Fruit fly (Drosophila melanogaster): ENCODE measurements around the gene CG16972.

DNA sequence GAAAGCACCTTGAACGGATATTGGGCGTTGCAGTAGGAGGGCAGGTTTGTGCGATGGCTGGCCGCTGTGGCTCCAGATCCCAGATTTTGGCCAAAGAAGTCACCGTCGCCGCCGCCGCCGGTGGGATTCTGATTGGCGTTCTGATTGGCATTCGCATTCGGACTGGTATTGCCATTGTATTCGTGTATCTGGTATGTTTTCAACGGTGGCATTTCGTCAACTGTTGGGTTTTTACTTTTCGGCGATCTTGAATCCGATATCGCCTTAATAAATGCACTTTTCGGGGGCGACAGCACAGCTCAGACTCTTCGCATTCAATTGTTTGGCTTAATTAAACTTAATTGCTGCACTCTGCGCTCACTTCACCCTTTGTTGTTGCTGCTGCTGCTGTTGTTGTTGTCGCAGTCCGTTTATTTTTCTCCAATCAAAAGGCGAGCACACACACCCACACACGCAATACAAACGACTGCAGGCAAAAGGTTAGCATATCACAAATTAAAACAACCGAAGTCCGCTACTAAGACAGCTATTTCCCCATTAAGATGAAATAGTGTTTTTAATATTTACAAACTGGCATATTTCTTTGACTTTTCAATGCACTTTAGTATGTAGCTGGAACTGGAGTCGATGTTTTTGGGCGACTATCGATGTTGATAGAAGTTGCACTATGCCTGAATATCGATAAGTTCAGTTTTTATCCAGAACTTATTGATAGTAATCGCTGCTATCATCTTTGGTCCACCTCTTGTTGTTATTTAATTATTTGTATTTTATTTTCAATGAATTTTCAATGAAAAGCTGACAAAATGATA, 16.4 kb upstream of the CG16972 start, which contains the start of the genes CG9426 and mRF1:
- TF ChIP-seq h (optimal IDR thresholded peaks at IDR 0.05): no peak
- no peak for TF ChIP-seq ttk (optimal IDR thresholded peaks at IDR 0.05)
- TF ChIP-seq Sin3A (optimal IDR thresholded peaks at IDR 0.05): no peak
- TF ChIP-seq Myc (optimal IDR thresholded peaks at IDR 0.05): no peak
